Worm (Caenorhabditis elegans) whole organism, L1 larva: ENCODE results near the gene moe-3.

Source experiments
- ama-1 ChIP-seq: fragments of 150-350 bp; optimal IDR thresholded peaks from 2 replicates; lab custom pipeline; 2014
- fkh-10 ChIP-seq: sonication (generic microtip); optimal IDR thresholded peaks from 2 replicates; lab custom pipeline; 2017; ENCODE audit warnings: missing biosample characterization, missing genetic modification reagents, missing genetic modification characterization
- fos-1 ChIP-seq: fragments of 150-350 bp; optimal IDR thresholded peaks from 2 replicates; lab custom pipeline; 2014; ENCODE audit warnings: missing biosample characterization, missing genetic modification characterization
- mdl-1 ChIP-seq, 2 experiments: fragments of 150-350 bp; optimal IDR thresholded peaks; 2 replicates each; lab custom pipeline; 2014 to 2017; ENCODE audit warnings: missing biosample characterization in 2 of 2, missing genetic modification characterization in 2 of 2, inconsistent platforms in 1 of 2
- nhr-11 ChIP-seq: fragments of 150-350 bp; optimal IDR thresholded peaks from 2 replicates; lab custom pipeline; 2014; ENCODE audit warnings: missing biosample characterization, missing genetic modification characterization
- nhr-237 ChIP-seq: fragments of 150-350 bp; optimal IDR thresholded peaks from 2 replicates; lab custom pipeline; 2014; ENCODE audit warnings: missing biosample characterization, missing genetic modification characterization
- nhr-28 ChIP-seq: fragments of 150-350 bp; optimal IDR thresholded peaks from 2 replicates; lab custom pipeline; 2014; ENCODE audit warnings: missing biosample characterization, missing genetic modification characterization
- nhr-77 ChIP-seq: fragments of 150-350 bp; optimal IDR thresholded peaks from 2 replicates; lab custom pipeline; 2014; ENCODE audit warnings: missing biosample characterization, missing genetic modification characterization
- nhr-90 ChIP-seq: sonication (generic microtip); optimal IDR thresholded peaks from 2 replicates; lab custom pipeline; 2016; ENCODE audit warnings: mild to moderate bottlenecking, missing genetic modification characterization, missing compliant biosample characterization; ENCODE audit not compliant: poor library complexity
- rnt-1 ChIP-seq: sonication (generic microtip); optimal IDR thresholded peaks from 2 replicates; lab custom pipeline; 2016; ENCODE audit warnings: mild to moderate bottlenecking, missing genetic modification characterization, moderate library complexity, missing compliant biosample characterization
- tbx-2 ChIP-seq: sonication (generic microtip); optimal IDR thresholded peaks from 2 replicates; lab custom pipeline; 2016; ENCODE audit warnings: missing genetic modification characterization, missing compliant biosample characterization
- vab-15 ChIP-seq: sonication (generic microtip); optimal IDR thresholded peaks from 2 replicates; lab custom pipeline; 2017; ENCODE audit warnings: missing genotype, mild to moderate bottlenecking, missing genetic modification characterization, missing compliant biosample characterization

DNA sequence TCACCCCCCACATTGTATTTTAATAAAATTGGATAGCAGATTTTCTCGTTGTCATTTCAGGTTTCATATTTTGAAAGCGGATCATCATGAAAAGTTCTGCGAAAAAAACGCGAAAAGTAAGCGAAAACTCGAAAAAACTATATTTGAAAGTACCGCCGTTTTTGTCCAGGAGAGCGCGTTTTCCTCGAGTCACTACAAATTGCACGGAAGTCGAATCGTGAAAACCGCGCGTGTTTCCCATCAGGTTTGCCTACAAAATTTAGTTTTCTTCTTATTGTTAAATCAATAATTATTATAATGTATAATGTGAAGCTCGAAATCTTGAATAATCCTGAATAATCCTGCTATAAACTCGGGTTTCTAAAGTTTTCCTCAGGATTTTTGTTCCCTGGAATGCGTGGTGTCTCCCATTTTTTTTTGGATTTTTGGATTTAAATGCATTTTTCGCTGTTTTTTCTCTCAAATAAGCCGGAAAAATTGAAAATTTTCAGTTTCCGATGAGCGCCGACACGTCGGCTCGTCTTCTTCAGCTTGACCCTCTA is 34.2 kb upstream of the moe-3 start, which contains the start of gene btf-1:
- TF ChIP-seq nhr-237 (tag; lab: Kevin White, UChicago), result peak; percentile 50
- peak; percentile 73 for TF ChIP-seq fos-1
- TF ChIP-seq rnt-1 (tag; lab: Kevin White, UChicago), result peak; percentile 88
- no peak for TF ChIP-seq nhr-28 (tag; lab: Kevin White, UChicago)
- peak; percentile 90 for TF ChIP-seq tbx-2 (tag; lab: Kevin White, UChicago)
- TF ChIP-seq fkh-10 (GFP tag; lab: Kevin White, UChicago), result no peak
- TF ChIP-seq nhr-77 (tag; lab: Kevin White, UChicago), result peak; percentile 70
- TF ChIP-seq vab-15, result peak; percentile 48
- peak; percentile 94 for TF ChIP-seq nhr-90 (tag; lab: Kevin White, UChicago)
- TF ChIP-seq nhr-11, result no peak
- peak; percentile 86 for TF ChIP-seq ama-1 (lab: Kevin White, UChicago)
- peak in 1 of 2 experiments; percentile 28 for TF ChIP-seq mdl-1 (tag; optimal IDR thresholded peaks at IDR 0.05; lab: Kevin White, UChicago)
